Worm (Caenorhabditis elegans) whole organism, midembryonic: ENCODE measurements around the gene Y46G5A.22.

Experiments
- T22C8.4 ChIP-seq: fragments of 200-800 bp; sonication (Bioruptor generic); IDR thresholded peaks from 2 replicates; pipeline ENCODE4 v1.3.6; 2022; ENCODE audit warnings: missing genetic modification characterization, missing compliant biosample characterization
- cog-1 ChIP-seq: sonication (generic microtip); optimal IDR thresholded peaks from 2 replicates; lab custom pipeline; 2016; ENCODE audit warnings: missing genetic modification characterization, missing compliant biosample characterization
- flt-1 ChIP-seq: fragments of 200-800 bp; sonication (Bioruptor generic); IDR thresholded peaks from 2 replicates; pipeline ENCODE4 v1.3.6; 2022; ENCODE audit warnings: missing genetic modification characterization, missing compliant biosample characterization
- klf-2 ChIP-seq: fragments of 200-800 bp; sonication (Bioruptor generic); conservative IDR thresholded peaks from 2 replicates; pipeline ENCODE4 v1.3.6; 2022; ENCODE audit warnings: missing genetic modification reagents, missing genetic modification characterization, missing compliant biosample characterization
- med-1 ChIP-seq: sonication (generic microtip); optimal IDR thresholded peaks from 2 replicates; lab custom pipeline; 2017; ENCODE audit warnings: missing genetic modification characterization, mild to moderate bottlenecking, missing compliant biosample characterization, antibody characterized with exemption, missing genetic modification reagents; ENCODE audit not compliant: insufficient read depth
- ref-1 ChIP-seq: fragments of 200-800 bp; sonication (Bioruptor generic); conservative IDR thresholded peaks from 2 replicates; pipeline ENCODE4 v1.3.6; 2022; ENCODE audit warnings: missing genetic modification reagents, missing genetic modification characterization, missing compliant biosample characterization
- tab-1 ChIP-seq: fragments of 200-800 bp; sonication (Bioruptor generic); IDR thresholded peaks from 2 replicates; pipeline ENCODE4 v1.3.6; 2022; ENCODE audit warnings: missing genetic modification characterization, missing compliant biosample characterization
- ztf-23 ChIP-seq: fragments of 200-800 bp; sonication (Bioruptor generic); IDR thresholded peaks from 2 replicates; pipeline ENCODE4 v1.3.6; 2022; ENCODE audit warnings: missing genetic modification reagents, missing genetic modification characterization, missing compliant biosample characterization
- ztf-29 ChIP-seq: fragments of 200-800 bp; sonication (Bioruptor generic); IDR thresholded peaks from 2 replicates; pipeline ENCODE4 v1.3.6; 2022; ENCODE audit warnings: missing genetic modification reagents, missing genetic modification characterization, missing compliant biosample characterization

The Y46G5A.22 gene

DNA sequence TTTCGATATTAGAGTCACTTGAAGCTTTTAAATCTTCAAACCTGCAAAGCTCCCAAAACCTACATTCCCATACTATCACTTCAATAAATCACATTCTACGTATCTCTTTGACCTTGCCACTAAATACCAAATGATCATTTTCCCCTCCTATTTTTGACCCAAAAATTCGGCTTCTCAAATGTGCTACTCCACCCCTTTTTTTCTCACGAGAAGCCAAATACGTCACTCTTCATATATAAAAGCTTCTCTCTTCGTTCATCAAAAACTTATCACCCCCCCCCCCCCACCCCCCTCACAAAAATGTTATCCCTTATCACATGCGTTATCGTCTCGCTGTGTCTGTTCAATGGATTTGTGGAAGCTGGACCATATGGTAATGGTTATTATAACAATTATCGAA, 8.4 kb upstream of the Y46G5A.22 start, which contains the start of gene Y46G5A.38:
Gene Y46G5A.38, plus strand, starts transcription at position 301 of the 400 bp plus-strand sequence.
- TF ChIP-seq ref-1 (GFP tag; lab: Robert Waterston, UW) (no peak), T22C8.4 (no peak), flt-1 (no peak), cog-1 (tag; lab: Kevin White, UChicago) (no peak), ztf-29 (GFP tag; lab: Robert Waterston, UW) (no peak), ztf-23 (GFP tag; lab: Robert Waterston, UW) (no peak), med-1 (no peak)

DNA sequence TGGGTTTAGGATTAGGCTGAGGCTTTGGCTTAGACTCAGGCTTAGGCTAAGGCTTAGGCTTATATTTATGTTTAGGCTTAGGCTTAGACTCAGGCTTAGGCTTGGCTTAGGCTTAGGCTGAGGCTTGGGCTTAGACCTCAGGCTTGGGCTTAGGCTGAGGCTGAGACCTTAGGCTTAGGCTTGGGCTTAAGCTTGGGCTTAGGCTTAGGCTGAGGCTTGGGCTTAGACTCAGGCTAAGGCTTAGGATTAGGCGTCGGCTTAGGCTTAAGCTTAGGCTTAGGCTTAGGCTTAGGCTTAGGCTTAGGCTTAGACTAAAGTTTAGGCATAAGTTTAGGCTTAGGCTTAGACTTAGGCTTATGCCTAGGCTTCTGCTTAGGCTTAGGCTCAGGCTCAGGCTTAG, 6.1 kb upstream of the Y46G5A.22 start:
- TF ChIP-seq ztf-29 (GFP tag; lab: Robert Waterston, UW) (peak; percentile 42; the same call in 1 of the 2 replicates), ref-1 (GFP tag; lab: Robert Waterston, UW) (no peak), flt-1 (no peak)

DNA sequence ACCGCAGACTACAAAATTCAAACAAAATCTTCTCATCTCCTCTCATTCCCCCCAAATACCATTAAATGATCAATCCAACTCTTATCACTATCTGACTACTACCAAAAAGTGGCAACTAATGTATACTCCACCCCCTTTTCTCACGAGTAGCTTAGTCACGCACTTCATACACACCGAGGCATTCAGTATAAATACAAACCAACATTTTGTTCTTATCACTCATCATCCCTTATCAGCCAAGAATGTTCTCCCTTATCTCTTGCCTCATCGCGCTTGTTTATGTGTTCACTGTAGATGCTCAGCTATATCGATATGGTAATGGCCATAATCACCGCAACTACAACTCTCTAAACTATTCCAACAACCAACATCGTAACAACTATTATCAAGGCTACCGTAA, 5.0 kb upstream of the Y46G5A.22 start, which contains the start of gene Y46G5A.36:
Gene Y46G5A.36, plus strand, starts transcription at position 243 of the 400 bp plus-strand sequence.
- TF ChIP-seq ref-1 (GFP tag; lab: Robert Waterston, UW) (no peak), flt-1 (no peak), ztf-29 (GFP tag; lab: Robert Waterston, UW) (no peak), cog-1 (tag; lab: Kevin White, UChicago) (no peak), med-1 (no peak), klf-2 (GFP tag; lab: Robert Waterston, UW) (no peak), ztf-23 (GFP tag; lab: Robert Waterston, UW) (no peak), T22C8.4 (no peak), tab-1 (GFP tag; lab: Robert Waterston, UW) (no peak)

DNA sequence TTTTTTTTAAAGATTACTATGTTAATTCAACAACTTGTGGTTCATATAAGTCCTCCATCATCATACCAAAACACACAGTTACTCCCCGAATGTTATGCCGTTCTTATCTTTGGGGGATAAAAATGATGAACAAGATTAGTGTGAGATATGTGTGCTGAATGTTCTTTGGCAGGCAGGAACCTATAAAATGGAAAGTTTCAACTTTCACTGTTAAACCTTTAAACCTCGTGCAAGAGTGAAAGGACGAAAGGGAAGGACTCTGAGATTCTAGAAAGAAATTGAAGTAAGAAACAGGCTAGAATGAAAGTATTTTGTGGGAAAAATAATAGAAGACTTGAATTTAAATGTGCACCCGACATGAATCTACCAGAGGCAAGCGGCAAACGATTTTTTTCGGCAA, 1.6 kb upstream of the Y46G5A.22 start:
- no peak for TF ChIP-seq ztf-29 (GFP tag; lab: Robert Waterston, UW)
- no peak for TF ChIP-seq med-1
- TF ChIP-seq cog-1 (tag; lab: Kevin White, UChicago), result no peak
- no peak for TF ChIP-seq klf-2 (GFP tag; lab: Robert Waterston, UW)
- no peak for TF ChIP-seq tab-1 (GFP tag; lab: Robert Waterston, UW)
- no peak for TF ChIP-seq ref-1 (GFP tag; lab: Robert Waterston, UW)
- TF ChIP-seq flt-1, result no peak
- no peak for TF ChIP-seq ztf-23 (GFP tag; lab: Robert Waterston, UW)

DNA sequence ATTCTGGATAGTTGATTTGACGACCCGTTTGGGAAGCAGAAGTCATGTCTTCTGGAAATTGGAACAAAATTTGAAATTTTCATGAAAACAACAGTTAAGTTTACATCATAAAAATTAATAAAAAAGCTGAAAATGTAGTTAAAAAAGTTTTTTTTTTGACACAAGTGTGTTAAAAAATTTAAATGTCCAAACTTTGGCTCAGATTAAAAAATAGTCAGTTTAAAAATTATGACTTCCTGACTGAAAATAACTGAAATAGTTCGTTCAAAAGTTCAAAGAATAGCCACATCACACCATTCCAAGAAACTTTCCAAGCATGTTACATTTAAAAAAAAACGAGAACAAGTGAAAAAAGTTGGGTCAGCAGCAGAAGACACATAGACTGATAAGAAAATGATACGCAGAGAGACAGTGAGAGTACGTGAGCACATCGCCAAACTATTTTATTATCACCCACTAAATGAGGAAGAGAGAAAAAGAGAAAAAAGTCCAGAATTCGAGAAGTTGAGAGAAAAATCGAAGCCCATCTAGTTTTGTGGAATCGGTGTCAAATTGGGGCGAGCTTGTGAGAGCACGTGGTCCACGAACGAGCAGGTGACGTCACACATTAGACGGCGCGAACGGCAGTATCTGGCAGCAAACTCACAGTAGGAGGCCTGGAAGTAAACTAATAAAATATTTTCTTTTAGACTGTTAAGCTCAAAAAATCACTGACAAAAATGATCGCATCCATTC, 1.8 kb downstream of the Y46G5A.22 start, which contains the start of gene acl-7:
Gene acl-7, minus strand, starts transcription at position 51 of the 735 bp plus-strand sequence.
- no peak for TF ChIP-seq med-1
- no peak for TF ChIP-seq flt-1
- TF ChIP-seq ztf-29 (GFP tag; lab: Robert Waterston, UW), result no peak
- no peak for TF ChIP-seq ref-1 (GFP tag; lab: Robert Waterston, UW)
- TF ChIP-seq tab-1 (GFP tag; lab: Robert Waterston, UW), result no peak
- no peak for TF ChIP-seq T22C8.4
- no peak for TF ChIP-seq ztf-23 (GFP tag; lab: Robert Waterston, UW)
- no peak for TF ChIP-seq cog-1 (tag; lab: Kevin White, UChicago)
- TF ChIP-seq klf-2 (GFP tag; lab: Robert Waterston, UW), result no peak

DNA sequence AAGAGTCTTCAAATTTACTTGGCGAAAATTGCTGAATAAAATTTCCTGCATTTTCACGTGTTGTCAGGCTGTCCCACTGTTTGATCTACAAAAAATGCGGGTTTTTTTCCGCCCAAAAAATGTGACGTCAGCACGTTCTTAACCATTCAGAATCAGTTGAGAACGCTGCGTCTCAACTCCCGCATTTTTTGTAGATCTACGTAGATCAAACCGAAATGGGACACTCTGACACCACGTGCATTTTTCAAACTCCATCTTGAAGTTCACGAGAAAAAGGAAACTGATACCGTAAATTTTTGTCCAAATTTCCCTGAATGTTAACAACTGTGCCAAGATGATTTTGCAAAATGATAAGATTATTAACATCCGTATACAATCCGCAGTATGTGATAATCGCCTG, 5.1 kb downstream of the Y46G5A.22 start:
- TF ChIP-seq ztf-23 (GFP tag; lab: Robert Waterston, UW) (no peak), med-1 (no peak), flt-1 (no peak), klf-2 (GFP tag; lab: Robert Waterston, UW) (no peak), ref-1 (GFP tag; lab: Robert Waterston, UW) (no peak), tab-1 (GFP tag; lab: Robert Waterston, UW) (no peak), ztf-29 (GFP tag; lab: Robert Waterston, UW) (no peak), cog-1 (tag; lab: Kevin White, UChicago) (no peak)

DNA sequence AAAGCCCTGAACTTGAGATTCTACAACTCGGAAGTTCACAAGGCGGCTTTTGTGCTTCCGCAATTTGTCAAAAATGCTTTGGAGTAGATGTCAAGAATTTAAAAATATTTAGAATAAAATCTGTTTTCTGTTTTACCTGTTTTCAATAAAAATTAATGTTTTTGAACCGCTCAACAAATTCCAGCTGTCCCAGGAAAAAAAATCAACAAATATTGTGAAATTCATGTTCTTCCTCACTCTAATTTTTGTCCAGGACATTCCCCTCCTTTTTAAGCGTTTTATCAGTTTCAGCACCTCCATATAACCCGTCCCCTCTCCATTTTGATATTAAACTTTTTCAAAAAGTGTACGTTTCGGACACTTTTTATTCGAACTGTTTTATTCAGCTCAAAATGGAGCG, 7.7 kb downstream of the Y46G5A.22 start, which contains the start of gene Y46G5A.20:
Gene Y46G5A.20, plus strand, starts transcription at position 301 of the 400 bp plus-strand sequence.
- TF ChIP-seq med-1 (no peak), tab-1 (GFP tag; lab: Robert Waterston, UW) (no peak), ztf-29 (GFP tag; lab: Robert Waterston, UW) (no peak), klf-2 (GFP tag; lab: Robert Waterston, UW) (no peak), ztf-23 (GFP tag; lab: Robert Waterston, UW) (no peak), T22C8.4 (no peak), flt-1 (no peak), ref-1 (GFP tag; lab: Robert Waterston, UW) (no peak), cog-1 (tag; lab: Kevin White, UChicago) (no peak)

DNA sequence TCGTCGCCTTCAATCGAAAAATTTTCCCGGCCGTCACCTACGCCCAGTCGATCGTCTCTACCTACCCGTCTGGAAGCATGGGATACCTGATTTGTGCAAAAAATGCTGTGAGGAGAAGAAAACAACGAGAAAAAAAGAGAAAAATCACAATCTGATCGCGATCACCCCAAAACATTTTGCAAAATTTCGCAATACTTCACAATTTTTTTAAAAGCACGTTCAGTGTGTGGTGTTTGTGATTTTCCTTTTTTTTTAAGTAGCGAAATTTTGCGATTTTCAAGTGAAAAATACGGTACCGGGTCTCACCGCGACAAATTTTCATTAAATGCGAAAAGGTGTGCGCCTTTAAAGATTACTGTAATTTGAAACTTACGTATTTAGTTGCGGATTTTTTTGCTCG, 8.7 kb downstream of the Y46G5A.22 start:
- TF ChIP-seq ref-1 (GFP tag; lab: Robert Waterston, UW), result no peak

DNA sequence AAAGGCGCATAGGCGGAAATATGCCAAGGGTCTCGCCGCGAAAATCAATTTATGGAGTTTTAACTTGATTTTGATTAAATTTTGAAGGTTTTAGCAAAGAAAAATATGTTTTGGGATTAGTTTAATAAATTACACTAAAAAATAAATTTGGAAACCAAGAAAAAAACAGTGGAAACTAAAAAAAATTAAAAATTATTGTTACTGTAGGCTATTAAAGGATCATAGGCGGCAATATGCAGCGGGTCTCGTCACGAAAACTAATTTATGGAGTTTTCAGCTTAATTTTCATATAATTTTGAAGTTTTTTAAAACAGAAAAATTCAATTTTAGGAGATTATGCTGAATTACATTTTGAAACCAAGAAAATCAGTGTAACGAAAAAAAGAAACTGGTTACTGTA, 9.6 kb downstream of the Y46G5A.22 start:
- no peak for TF ChIP-seq ref-1 (GFP tag; lab: Robert Waterston, UW)
- no peak for TF ChIP-seq klf-2 (GFP tag; lab: Robert Waterston, UW)
- no peak for TF ChIP-seq ztf-29 (GFP tag; lab: Robert Waterston, UW)

DNA sequence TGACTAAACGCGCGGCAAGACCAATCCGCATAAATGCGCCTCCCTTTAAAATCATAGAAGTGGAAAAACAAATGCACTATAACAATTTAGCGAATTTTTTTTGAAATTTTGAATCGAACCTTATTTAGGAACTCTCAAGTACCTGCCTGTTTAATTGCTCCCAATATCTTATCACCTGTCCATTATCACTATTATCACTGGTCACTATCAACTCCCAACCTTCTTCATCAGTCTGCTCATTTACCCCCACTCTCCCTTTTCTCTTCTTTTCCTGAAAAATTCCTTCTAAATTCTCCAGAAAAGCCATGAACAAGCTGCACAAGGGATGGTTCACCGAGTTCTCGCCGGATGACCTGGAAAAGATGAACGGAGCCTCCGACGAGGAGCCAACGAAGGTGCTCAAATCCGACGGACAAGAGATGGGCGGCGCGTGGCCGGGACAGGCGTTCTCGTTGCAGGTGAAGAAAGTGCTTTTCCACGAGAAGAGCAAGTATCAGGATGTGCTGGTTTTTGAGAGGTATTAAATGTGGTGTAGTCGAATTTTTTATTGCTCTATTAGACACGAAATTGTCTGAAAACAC, 11.7 kb downstream of the Y46G5A.22 start, which contains the start of gene spds-1:
Gene spds-1, plus strand, starts transcription at position 298 of the 581 bp plus-strand sequence.
- TF ChIP-seq ref-1 (GFP tag; lab: Robert Waterston, UW) (no peak), tab-1 (GFP tag; lab: Robert Waterston, UW) (no peak), ztf-29 (GFP tag; lab: Robert Waterston, UW) (no peak), med-1 (no peak), cog-1 (tag; lab: Kevin White, UChicago) (no peak), T22C8.4 (no peak), ztf-23 (GFP tag; lab: Robert Waterston, UW) (no peak), klf-2 (GFP tag; lab: Robert Waterston, UW) (no peak), flt-1 (no peak)
